Fruit fly (Drosophila melanogaster): ENCODE measurements around the gene bond.

bond gene

DNA sequence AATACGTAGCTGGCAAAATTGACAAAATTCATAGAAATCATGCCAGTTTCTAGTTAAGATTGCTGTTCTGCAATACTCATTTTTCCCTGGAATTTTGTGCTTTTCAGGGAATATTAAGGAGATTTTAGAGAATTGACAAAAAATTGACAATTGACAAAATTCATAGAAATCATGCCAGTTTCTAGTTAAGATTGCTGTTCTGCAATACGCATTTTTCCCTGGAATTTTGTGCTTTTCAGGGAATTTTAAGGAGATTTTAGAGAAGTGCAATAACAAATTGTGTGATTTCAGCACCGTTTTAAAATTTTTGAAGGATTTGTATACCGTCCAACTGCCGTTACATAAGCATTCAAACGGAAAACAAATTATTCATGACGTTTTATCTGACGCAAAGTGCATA is 38.3 kb downstream of the bond start:
- no peak for TF ChIP-seq ey (GFP tag; optimal IDR thresholded peaks at IDR 0.05)
- no peak for TF ChIP-seq dmrt93B (GFP tag; optimal IDR thresholded peaks at IDR 0.05)
- no peak for TF ChIP-seq Dif (GFP tag; optimal IDR thresholded peaks at IDR 0.05; ENCODE audit: partially characterized antibody)
- TF ChIP-seq CrebA (GFP tag; optimal IDR thresholded peaks at IDR 0.05; ENCODE audit: borderline replicate concordance), result no peak
- TF ChIP-seq brk (GFP tag; optimal IDR thresholded peaks at IDR 0.05), result no peak
- no peak for TF ChIP-seq Vsx2 (GFP tag; optimal IDR thresholded peaks at IDR 0.05; ENCODE audit: partially characterized antibody)
- TF ChIP-seq foxo (GFP tag; optimal IDR thresholded peaks at IDR 0.05), result no peak
- no peak for TF ChIP-seq GATAd (GFP tag; optimal IDR thresholded peaks at IDR 0.05)
- no peak for TF ChIP-seq sage (GFP tag; optimal IDR thresholded peaks at IDR 0.05)
- no peak for TF ChIP-seq fru (GFP tag; optimal IDR thresholded peaks at IDR 0.05)

DNA sequence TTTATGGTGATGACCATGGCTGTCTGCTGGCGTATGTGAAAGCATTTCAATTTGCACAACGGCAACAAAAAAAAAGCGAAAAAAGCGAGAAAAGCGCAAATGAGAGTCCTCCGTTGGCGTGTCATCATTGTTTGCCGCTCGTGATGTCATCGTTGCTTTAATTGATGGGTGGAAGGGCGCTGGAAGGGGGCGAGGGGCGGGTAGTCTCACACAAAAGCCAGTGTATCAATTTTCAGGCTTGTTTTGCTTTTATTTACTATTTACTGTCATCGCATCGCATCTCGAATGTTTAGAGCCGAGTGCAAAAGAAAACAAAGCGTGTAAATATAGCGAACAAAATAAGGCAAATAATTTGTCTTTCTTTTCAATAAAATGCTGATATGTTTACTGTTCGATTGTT is 38.8 kb downstream of the bond start:
- no peak for TF ChIP-seq Hnf4 (GFP tag; optimal IDR thresholded peaks at IDR 0.05)
- TF ChIP-seq pan (optimal IDR thresholded peaks at IDR 0.05), result no peak
- no peak for TF ChIP-seq h (GFP tag; optimal IDR thresholded peaks at IDR 0.05)
- TF ChIP-seq psq (GFP tag; optimal IDR thresholded peaks at IDR 0.05), result no peak
- no peak for TF ChIP-seq OdsH (GFP tag; optimal IDR thresholded peaks at IDR 0.05)
- no peak for TF ChIP-seq Jra (GFP tag; optimal IDR thresholded peaks at IDR 0.05)
- TF ChIP-seq sv (GFP tag; optimal IDR thresholded peaks at IDR 0.05), result no peak
- peak; percentile 13 for TF ChIP-seq dmrt93B (GFP tag; optimal IDR thresholded peaks at IDR 0.05)
- TF ChIP-seq usp (GFP tag; optimal IDR thresholded peaks at IDR 0.05), result no peak
- peak; percentile 29 for TF ChIP-seq rgr (GFP tag; optimal IDR thresholded peaks at IDR 0.05)

DNA sequence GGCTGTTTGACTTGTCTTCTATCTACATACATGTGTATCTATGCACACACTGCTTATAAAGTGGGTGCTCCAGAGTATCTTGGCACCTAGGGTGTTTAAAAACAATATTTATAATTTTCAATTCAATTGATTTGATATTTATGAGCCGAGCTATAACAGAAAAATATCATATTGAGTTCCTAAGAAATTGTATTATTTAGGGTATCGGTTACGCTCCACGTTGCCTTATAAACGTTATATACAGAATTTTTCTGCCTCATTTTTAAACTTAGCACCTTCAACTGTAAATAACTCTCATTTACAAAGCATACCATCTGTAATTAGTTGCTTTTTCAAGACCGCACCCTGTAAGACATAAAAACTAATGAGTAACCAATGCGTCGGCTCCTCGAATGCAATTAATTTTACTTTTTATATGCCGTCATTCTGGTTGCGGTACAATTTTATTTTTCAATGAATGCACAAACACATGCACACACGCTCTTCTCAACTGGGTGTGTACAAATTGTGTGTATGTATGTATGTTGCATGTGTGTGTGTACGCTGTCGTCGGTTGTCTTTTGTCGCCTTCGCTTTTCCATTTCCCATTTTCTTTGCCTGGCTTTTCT is 40.3 kb downstream of the bond start:
- TF ChIP-seq lola (GFP tag; optimal IDR thresholded peaks at IDR 0.05), result no peak
- TF ChIP-seq Myc (optimal IDR thresholded peaks at IDR 0.05), result no peak
- no peak for TF ChIP-seq Mio (GFP tag; optimal IDR thresholded peaks at IDR 0.05)
- no peak for TF ChIP-seq usp (GFP tag; optimal IDR thresholded peaks at IDR 0.05)
- peak; percentile 43 for TF ChIP-seq fru (GFP tag; optimal IDR thresholded peaks at IDR 0.05)
- TF ChIP-seq h (GFP tag; optimal IDR thresholded peaks at IDR 0.05), result peak; percentile 22
- no peak for TF ChIP-seq CG32264 (GFP tag; optimal IDR thresholded peaks at IDR 0.05)
- no peak for TF ChIP-seq dsf (GFP tag; optimal IDR thresholded peaks at IDR 0.05; ENCODE audit: borderline replicate concordance)
- TF ChIP-seq Abd-B (GFP tag; optimal IDR thresholded peaks at IDR 0.05), result no peak
- no peak for TF ChIP-seq Jra (GFP tag; optimal IDR thresholded peaks at IDR 0.05)
- no peak for TF ChIP-seq HLH106 (tag; optimal IDR thresholded peaks at IDR 0.05)
- TF ChIP-seq Hnf4 (GFP tag; optimal IDR thresholded peaks at IDR 0.05), result no peak
- peak; percentile 5 for TF ChIP-seq sv (GFP tag; optimal IDR thresholded peaks at IDR 0.05)
- TF ChIP-seq dmrt93B (GFP tag; optimal IDR thresholded peaks at IDR 0.05), result no peak
- no peak for TF ChIP-seq GATAd (GFP tag; optimal IDR thresholded peaks at IDR 0.05)
- no peak for TF ChIP-seq CG9705 (GFP tag; optimal IDR thresholded peaks at IDR 0.05)
- no peak for TF ChIP-seq jim (GFP tag; optimal IDR thresholded peaks at IDR 0.05)
- TF ChIP-seq woc (GFP tag; optimal IDR thresholded peaks at IDR 0.05), result peak; percentile 9
- TF ChIP-seq OdsH (GFP tag; optimal IDR thresholded peaks at IDR 0.05), result peak; percentile 33
- TF ChIP-seq CrebA (GFP tag; optimal IDR thresholded peaks at IDR 0.05; ENCODE audit: borderline replicate concordance), result no peak
- peak; percentile 7 for TF ChIP-seq rgr (GFP tag; optimal IDR thresholded peaks at IDR 0.05)
- TF ChIP-seq tai (GFP tag; optimal IDR thresholded peaks at IDR 0.05), result no peak
- TF ChIP-seq Dif (GFP tag; optimal IDR thresholded peaks at IDR 0.05; ENCODE audit: partially characterized antibody), result no peak
- peak; percentile 49 for TF ChIP-seq br (GFP tag; optimal IDR thresholded peaks at IDR 0.05)
- peak; percentile 26 for TF ChIP-seq psq (GFP tag; optimal IDR thresholded peaks at IDR 0.05)
- TF ChIP-seq Hr83 (GFP tag; optimal IDR thresholded peaks at IDR 0.05; ENCODE audit: poor library complexity, severe bottlenecking), result no peak
- TF ChIP-seq foxo (GFP tag; optimal IDR thresholded peaks at IDR 0.05), result peak in 1 of 2 experiments; percentile 3
- TF ChIP-seq Dfd (GFP tag; optimal IDR thresholded peaks at IDR 0.05), result no peak
- TF ChIP-seq ey (GFP tag; optimal IDR thresholded peaks at IDR 0.05), result peak; percentile 10
- no peak for TF ChIP-seq dl (GFP tag; optimal IDR thresholded peaks at IDR 0.05; ENCODE audit: insufficient read depth in 1 of 2, partially characterized antibody in 2 of 2)

DNA sequence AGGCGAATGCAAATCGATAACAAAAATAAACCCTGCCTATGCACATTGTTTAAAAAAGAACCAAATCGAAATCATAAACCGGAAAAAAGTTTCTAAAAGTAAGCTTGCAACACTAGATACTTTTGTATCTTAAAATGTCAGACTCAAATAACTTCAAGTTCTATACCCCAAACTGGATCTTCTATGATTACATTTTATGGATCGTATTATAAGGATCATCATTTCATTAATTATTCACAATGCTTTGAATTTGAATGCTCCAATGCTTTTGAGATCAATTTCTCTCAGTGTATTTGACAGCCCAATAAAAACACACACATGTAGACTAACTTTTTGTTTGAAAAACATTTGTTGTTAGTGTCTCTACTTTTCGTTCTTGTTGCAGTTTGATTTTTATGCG is 43.8 kb downstream of the bond start:
- TF ChIP-seq OdsH (GFP tag; optimal IDR thresholded peaks at IDR 0.05) (no peak), lola (GFP tag; optimal IDR thresholded peaks at IDR 0.05) (no peak), Hr83 (GFP tag; optimal IDR thresholded peaks at IDR 0.05; ENCODE audit: poor library complexity, severe bottlenecking) (no peak), br (GFP tag; optimal IDR thresholded peaks at IDR 0.05) (no peak), sage (GFP tag; optimal IDR thresholded peaks at IDR 0.05) (no peak), fru (GFP tag; optimal IDR thresholded peaks at IDR 0.05) (no peak), CrebA (GFP tag; optimal IDR thresholded peaks at IDR 0.05; ENCODE audit: borderline replicate concordance) (no peak), dmrt93B (GFP tag; optimal IDR thresholded peaks at IDR 0.05) (no peak), woc (GFP tag; optimal IDR thresholded peaks at IDR 0.05) (no peak), pan (optimal IDR thresholded peaks at IDR 0.05) (no peak), Hnf4 (GFP tag; optimal IDR thresholded peaks at IDR 0.05) (no peak), Myc (optimal IDR thresholded peaks at IDR 0.05) (no peak), CG9705 (GFP tag; optimal IDR thresholded peaks at IDR 0.05) (no peak), h (GFP tag; optimal IDR thresholded peaks at IDR 0.05) (no peak), dl (GFP tag; optimal IDR thresholded peaks at IDR 0.05; ENCODE audit: insufficient read depth in 1 of 2, partially characterized antibody in 2 of 2) (no peak), HLH106 (tag; optimal IDR thresholded peaks at IDR 0.05) (no peak), Rel (GFP tag; optimal IDR thresholded peaks at IDR 0.05) (no peak), Rel (tag; optimal IDR thresholded peaks at IDR 0.05) (no peak), jim (GFP tag; optimal IDR thresholded peaks at IDR 0.05) (no peak), Jra (GFP tag; optimal IDR thresholded peaks at IDR 0.05) (no peak)
